Worm (Caenorhabditis elegans) whole organism, L2 larva: ENCODE measurements around the gene hlh-11.
A peak's percentile ranks its signal among the peaks of the same experiment; 100 is the strongest.

ENCODE experiments used
- C34F6.9 ChIP-seq: fragments of 150-350 bp; optimal IDR thresholded peaks from 2 replicates; lab custom pipeline; 2014; ENCODE audit warnings: missing biosample characterization, missing genetic modification characterization
- F13H6.1 ChIP-seq: sonication (generic microtip); optimal IDR thresholded peaks from 2 replicates; lab custom pipeline; 2016; ENCODE audit warnings: missing genetic modification characterization, missing compliant biosample characterization
- R02D3.7 ChIP-seq: fragments of 150-350 bp; optimal IDR thresholded peaks from 2 replicates; lab custom pipeline; 2014; ENCODE audit warnings: missing biosample characterization, missing genetic modification characterization
- Y55F3AM.14 ChIP-seq: fragments of 200-800 bp; sonication (Bioruptor generic); optimal IDR thresholded peaks from 2 replicates; lab custom pipeline; 2018; ENCODE audit warnings: mild to moderate bottlenecking, missing genetic modification characterization, missing compliant biosample characterization
- ZK546.5 ChIP-seq: sonication (generic microtip); optimal IDR thresholded peaks from 2 replicates; lab custom pipeline; 2017; ENCODE audit warnings: missing biosample characterization, missing genetic modification characterization
- alr-1 ChIP-seq: fragments of 150-350 bp; optimal IDR thresholded peaks from 2 replicates; lab custom pipeline; 2014; ENCODE audit warnings: missing biosample characterization, missing genetic modification characterization
- aly-2 ChIP-seq: fragments of 150-350 bp; optimal IDR thresholded peaks from 2 replicates; lab custom pipeline; 2014; ENCODE audit warnings: missing biosample characterization, missing genetic modification characterization
- ama-1 ChIP-seq: fragments of 150-350 bp; optimal IDR thresholded peaks from 2 replicates; lab custom pipeline; 2018; ENCODE audit warnings: inconsistent platforms
- blmp-1 ChIP-seq: sonication (generic microtip); optimal IDR thresholded peaks from 2 replicates; lab custom pipeline; 2017; ENCODE audit warnings: missing genetic modification characterization, mild to moderate bottlenecking, missing compliant biosample characterization, antibody characterized with exemption, moderate library complexity; ENCODE audit not compliant: insufficient read depth
- ceh-16 ChIP-seq: fragments of 150-350 bp; optimal IDR thresholded peaks from 2 replicates; lab custom pipeline; 2014; ENCODE audit warnings: missing biosample characterization, missing genetic modification characterization
- ceh-82 ChIP-seq: fragments of 150-350 bp; optimal IDR thresholded peaks from 2 replicates; lab custom pipeline; 2014; ENCODE audit warnings: missing biosample characterization, missing genetic modification characterization
- crh-2 ChIP-seq: sonication (generic microtip); optimal IDR thresholded peaks from 2 replicates; lab custom pipeline; 2017; ENCODE audit warnings: missing biosample characterization, missing genetic modification characterization
- dmd-4 ChIP-seq: sonication (generic microtip); optimal IDR thresholded peaks from 2 replicates; lab custom pipeline; 2017; ENCODE audit warnings: missing biosample characterization, missing genetic modification characterization
- egl-27 ChIP-seq: sonication (generic microtip); optimal IDR thresholded peaks from 3 replicates; lab custom pipeline; 2017; ENCODE audit warnings: missing biosample characterization, missing genetic modification reagents, missing genetic modification characterization
- elt-1 ChIP-seq: fragments of 150-350 bp; optimal IDR thresholded peaks from 2 replicates; lab custom pipeline; 2014; ENCODE audit warnings: missing biosample characterization, missing genetic modification characterization
- elt-3 ChIP-seq: sonication (generic microtip); optimal IDR thresholded peaks from 2 replicates; lab custom pipeline; 2017; ENCODE audit warnings: missing biosample characterization, missing genetic modification characterization
- fos-1 ChIP-seq: fragments of 150-350 bp; optimal IDR thresholded peaks from 2 replicates; lab custom pipeline; 2014; ENCODE audit warnings: missing biosample characterization, missing genetic modification characterization
- gmeb-1 ChIP-seq: fragments of 150-350 bp; optimal IDR thresholded peaks from 2 replicates; lab custom pipeline; 2014; ENCODE audit warnings: missing biosample characterization, missing genetic modification characterization
- lin-11 ChIP-seq: fragments of 150-350 bp; sonication (generic microtip); optimal IDR thresholded peaks from 2 replicates; lab custom pipeline; 2014; ENCODE audit warnings: missing biosample characterization, missing genetic modification characterization, inconsistent platforms, mixed read lengths
- lin-13 ChIP-seq: fragments of 150-350 bp; optimal IDR thresholded peaks from 2 replicates; lab custom pipeline; 2014; ENCODE audit warnings: missing biosample characterization, missing genetic modification reagents, missing genetic modification characterization
- lin-39 ChIP-seq: fragments of 150-350 bp; optimal IDR thresholded peaks from 2 replicates; lab custom pipeline; 2014; ENCODE audit warnings: missing biosample characterization, missing genetic modification reagents, missing genetic modification characterization
- lsy-2 ChIP-seq, 2 experiments: fragments of 150-350 bp in 1 of 2; sonication (generic microtip) in 1 of 2; optimal IDR thresholded peaks; 2 replicates each; lab custom pipeline; 2014 to 2017; ENCODE audit warnings: missing biosample characterization in 2 of 2, missing genetic modification characterization in 2 of 2
- mab-5 ChIP-seq: fragments of 150-350 bp; optimal IDR thresholded peaks from 2 replicates; lab custom pipeline; 2014; ENCODE audit warnings: missing biosample characterization, missing genetic modification characterization
- mbf-1 ChIP-seq: sonication (generic microtip); optimal IDR thresholded peaks from 2 replicates; lab custom pipeline; 2017; ENCODE audit warnings: missing biosample characterization, missing genetic modification characterization
- mdl-1 ChIP-seq, 2 experiments: fragments of 150-350 bp in 1 of 2; sonication (generic microtip) in 1 of 2; optimal IDR thresholded peaks; 2 replicates each; lab custom pipeline; 2017; ENCODE audit warnings: missing biosample characterization in 2 of 2, missing genetic modification characterization in 2 of 2
- nhr-10 ChIP-seq: sonication (generic microtip); optimal IDR thresholded peaks from 2 replicates; lab custom pipeline; 2017; ENCODE audit warnings: missing biosample characterization, missing genetic modification characterization
- nhr-11 ChIP-seq: fragments of 150-350 bp; optimal IDR thresholded peaks from 2 replicates; lab custom pipeline; 2014; ENCODE audit warnings: missing biosample characterization, missing genetic modification characterization
- nhr-12 ChIP-seq: fragments of 150-350 bp; optimal IDR thresholded peaks from 2 replicates; lab custom pipeline; 2014; ENCODE audit warnings: missing biosample characterization, missing genetic modification characterization
- nhr-129 ChIP-seq: fragments of 150-350 bp; optimal IDR thresholded peaks from 2 replicates; lab custom pipeline; 2014; ENCODE audit warnings: missing biosample characterization, missing genetic modification characterization
- nhr-21 ChIP-seq: fragments of 150-350 bp; optimal IDR thresholded peaks from 2 replicates; lab custom pipeline; 2014; ENCODE audit warnings: missing biosample characterization, missing genetic modification characterization
- nhr-23 ChIP-seq: fragments of 150-350 bp; optimal IDR thresholded peaks from 2 replicates; lab custom pipeline; 2014; ENCODE audit warnings: missing biosample characterization, missing genetic modification reagents, missing genetic modification characterization
- nhr-237 ChIP-seq: fragments of 150-350 bp; optimal IDR thresholded peaks from 2 replicates; lab custom pipeline; 2014; ENCODE audit warnings: missing biosample characterization, missing genetic modification characterization
- nhr-25 ChIP-seq: fragments of 150-350 bp; sonication (generic microtip); optimal IDR thresholded peaks from 3 replicates; lab custom pipeline; 2014; ENCODE audit warnings: missing biosample characterization, missing genetic modification characterization
- nhr-6 ChIP-seq: fragments of 150-350 bp; optimal IDR thresholded peaks from 2 replicates; lab custom pipeline; 2014; ENCODE audit warnings: missing biosample characterization, missing genetic modification characterization
- nhr-77 ChIP-seq: fragments of 150-350 bp; optimal IDR thresholded peaks from 2 replicates; lab custom pipeline; 2014; ENCODE audit warnings: missing biosample characterization, missing genetic modification characterization
- peb-1 ChIP-seq: fragments of 150-350 bp; optimal IDR thresholded peaks from 2 replicates; lab custom pipeline; 2014; ENCODE audit warnings: missing biosample characterization, missing genetic modification characterization
- sem-4 ChIP-seq: fragments of 150-350 bp; optimal IDR thresholded peaks from 2 replicates; lab custom pipeline; 2014; ENCODE audit warnings: missing biosample characterization, missing genetic modification reagents, missing genetic modification characterization
- skn-1 ChIP-seq: sonication (generic microtip); optimal IDR thresholded peaks from 2 replicates; lab custom pipeline; 2017; ENCODE audit warnings: missing biosample characterization, missing genetic modification characterization
- sma-3 ChIP-seq: sonication (generic microtip); optimal IDR thresholded peaks from 2 replicates; lab custom pipeline; 2016; ENCODE audit warnings: missing genetic modification reagents, missing genetic modification characterization, missing compliant biosample characterization
- sma-9 ChIP-seq, 2 experiments: fragments of 150-350 bp in 1 of 2; sonication (generic microtip) in 1 of 2; optimal IDR thresholded peaks; 2 replicates each; lab custom pipeline; 2014 to 2016; ENCODE audit warnings: missing genetic modification characterization in 2 of 2, mild to moderate bottlenecking in 1 of 2, missing biosample characterization in 1 of 2, missing compliant biosample characterization in 1 of 2, missing genetic modification reagents in 1 of 2, moderate library complexity in 1 of 2
- snpc-4 ChIP-seq: fragments of 150-350 bp; optimal IDR thresholded peaks from 2 replicates; lab custom pipeline; 2014; ENCODE audit warnings: missing biosample characterization, missing genetic modification characterization
- unc-39 ChIP-seq: fragments of 150-350 bp; optimal IDR thresholded peaks from 2 replicates; lab custom pipeline; 2014; ENCODE audit warnings: missing biosample characterization, missing genetic modification characterization
- unc-55 ChIP-seq: fragments of 150-350 bp; sonication (generic microtip); optimal IDR thresholded peaks from 3 replicates; lab custom pipeline; 2014; ENCODE audit warnings: missing biosample characterization, missing genetic modification reagents, missing genetic modification characterization
- unc-62 ChIP-seq: fragments of 150-350 bp; optimal IDR thresholded peaks from 2 replicates; lab custom pipeline; 2014; ENCODE audit warnings: missing biosample characterization, missing genetic modification reagents, missing genetic modification characterization
- zag-1 ChIP-seq: fragments of 150-350 bp; optimal IDR thresholded peaks from 2 replicates; lab custom pipeline; 2014; ENCODE audit warnings: missing biosample characterization, missing genetic modification characterization
- ztf-1 ChIP-seq: fragments of 200-800 bp; sonication (Bioruptor generic); conservative IDR thresholded peaks from 2 replicates; pipeline ENCODE4 v1.3.6; 2022; ENCODE audit warnings: missing genetic modification characterization, missing compliant biosample characterization
- ztf-11 ChIP-seq: sonication (generic microtip); optimal IDR thresholded peaks from 2 replicates; lab custom pipeline; 2017; ENCODE audit warnings: missing biosample characterization, missing genetic modification characterization
- ztf-4 ChIP-seq: fragments of 150-350 bp; optimal IDR thresholded peaks from 2 replicates; lab custom pipeline; 2014; ENCODE audit warnings: missing biosample characterization, missing genetic modification characterization

hlh-11 gene

ce11 chrIII:9619079-9619761, at the start of gene hlh-11:
hlh-11 (plus strand) TSS chrIII:9619711.
- TF ChIP-seq unc-55 (GFP tag; lab: Kevin White, UChicago) = peak; percentile 94
- peak; percentile 70 for TF ChIP-seq snpc-4 (tag; lab: Kevin White, UChicago)
- TF ChIP-seq nhr-77 (tag; lab: Kevin White, UChicago) = peak; percentile 12
- peak; percentile 91 for TF ChIP-seq nhr-21 (tag; lab: Kevin White, UChicago)
- peak; percentile 65 for TF ChIP-seq ztf-4 (tag; lab: Kevin White, UChicago)
- TF ChIP-seq peb-1 (tag; lab: Kevin White, UChicago) = peak; percentile 15
- peak; percentile 92 to 98 for TF ChIP-seq mdl-1 (tag; optimal IDR thresholded peaks at IDR 0.05; lab: Kevin White, UChicago)
- TF ChIP-seq nhr-129 = peak; percentile 92
- peak; percentile 98 for TF ChIP-seq sma-9 (GFP tag; optimal IDR thresholded peaks at IDR 0.05; lab: Kevin White, UChicago)
- no peak for TF ChIP-seq sma-9 (tag; optimal IDR thresholded peaks at IDR 0.05; lab: Kevin White, UChicago)
- no peak for TF ChIP-seq dmd-4 (tag; lab: Kevin White, UChicago)
- TF ChIP-seq zag-1 = peak; percentile 80
- TF ChIP-seq lin-13 (GFP tag; lab: Kevin White, UChicago) = peak; percentile 80
- TF ChIP-seq nhr-237 (tag; lab: Kevin White, UChicago) = no peak
- TF ChIP-seq blmp-1 (tag; lab: Kevin White, UChicago) = peak; percentile 51
- peak; percentile 97 for TF ChIP-seq C34F6.9 (tag; lab: Kevin White, UChicago)
- no peak for TF ChIP-seq ama-1
- peak; percentile 68 to 88 for TF ChIP-seq lsy-2 (tag; optimal IDR thresholded peaks at IDR 0.05; lab: Kevin White, UChicago)
- no peak for TF ChIP-seq elt-3 (tag; lab: Kevin White, UChicago)
- TF ChIP-seq fos-1 (tag; lab: Kevin White, UChicago) = peak; percentile 92
- peak; percentile 47 for TF ChIP-seq lin-39
- TF ChIP-seq Y55F3AM.14 (GFP tag; lab: Kevin White, UChicago) = peak; percentile 85
- TF ChIP-seq nhr-23 = no peak
- peak; percentile 36 for TF ChIP-seq gmeb-1 (tag; lab: Kevin White, UChicago)
- peak; percentile 67 for TF ChIP-seq lin-11 (tag; lab: Kevin White, UChicago)
- TF ChIP-seq elt-1 = no peak
- TF ChIP-seq ztf-1 (GFP tag; lab: Robert Waterston, UW) = no peak
- TF ChIP-seq aly-2 (tag; lab: Kevin White, UChicago) = no peak
- TF ChIP-seq F13H6.1 = peak; percentile 99
- peak; percentile 79 for TF ChIP-seq ceh-16 (tag; lab: Kevin White, UChicago)
- peak; percentile 89 for TF ChIP-seq sma-3 (GFP tag; lab: Kevin White, UChicago)
- peak; percentile 50 for TF ChIP-seq skn-1 (tag; lab: Kevin White, UChicago)
- peak; percentile 53 for TF ChIP-seq ztf-11 (tag; lab: Kevin White, UChicago)
- TF ChIP-seq R02D3.7 = no peak
- TF ChIP-seq alr-1 (tag; lab: Kevin White, UChicago) = no peak
- TF ChIP-seq nhr-11 (tag; lab: Kevin White, UChicago) = no peak
- peak; percentile 73 for TF ChIP-seq mab-5
- TF ChIP-seq nhr-10 (tag; lab: Kevin White, UChicago) = no peak
- no peak for TF ChIP-seq ceh-82
- peak; percentile 75 for TF ChIP-seq unc-62 (GFP tag; lab: Kevin White, UChicago)
- TF ChIP-seq nhr-25 (tag; lab: Kevin White, UChicago) = peak; percentile 93
- peak; percentile 86 for TF ChIP-seq nhr-6 (tag; lab: Kevin White, UChicago)
- TF ChIP-seq sem-4 = peak; percentile 94
- peak; percentile 78 for TF ChIP-seq egl-27 (tag; lab: Kevin White, UChicago)
- peak; percentile 26 for TF ChIP-seq nhr-12 (tag; lab: Kevin White, UChicago)
- TF ChIP-seq unc-39 (tag; lab: Kevin White, UChicago) = no peak
- TF ChIP-seq ZK546.5 (tag; lab: Kevin White, UChicago) = no peak
- TF ChIP-seq mbf-1 (tag; lab: Kevin White, UChicago) = no peak
- peak; percentile 91 for TF ChIP-seq crh-2 (tag; lab: Kevin White, UChicago)
- TF ChIP-seq, all 48 proteins: peak for 32
